Fruit fly (Drosophila melanogaster) whole organism, embryonic: ENCODE results near the gene CG8952.

Experiments
- Aef1 ChIP-seq: fragments of 200-800 bp; sonication (Bioruptor generic); IDR thresholded peaks from 3 replicates; pipeline ENCODE4 v1.3.6; 2022; ENCODE audit warnings: missing biosample characterization, missing genetic modification characterization
- CG10959 ChIP-seq: fragments of 200-800 bp; sonication (Bioruptor generic); IDR thresholded peaks from 2 replicates; pipeline ENCODE4 v1.3.6; 2022; ENCODE audit warnings: missing biosample characterization, missing genetic modification characterization
- CG12769 ChIP-seq: fragments of 200-800 bp; sonication (Bioruptor generic); optimal IDR thresholded peaks from 2 replicates; lab custom pipeline; 2019; ENCODE audit warnings: missing biosample characterization, mild to moderate bottlenecking, missing genetic modification characterization, moderate library complexity
- CG13775 ChIP-seq: fragments of 200-800 bp; sonication (Bioruptor generic); optimal IDR thresholded peaks from 3 replicates; lab custom pipeline; 2017; ENCODE audit warnings: missing biosample characterization, mild to moderate bottlenecking, missing genetic modification characterization
- CG15514 ChIP-seq: fragments of 200-800 bp; sonication (Bioruptor generic); optimal IDR thresholded peaks from 3 replicates; lab custom pipeline; 2017; ENCODE audit warnings: missing biosample characterization, missing genetic modification characterization, mild to moderate bottlenecking, moderate library complexity, missing genetic modification reagents
- CG16863 ChIP-seq: fragments of 200-800 bp; sonication (Bioruptor generic); optimal IDR thresholded peaks from 3 replicates; lab custom pipeline; 2016; ENCODE audit warnings: missing biosample characterization, missing genetic modification characterization
- CG17802 ChIP-seq: fragments of 200-800 bp; sonication (Bioruptor generic); optimal IDR thresholded peaks from 2 replicates; lab custom pipeline; 2018; ENCODE audit warnings: missing biosample characterization, mild to moderate bottlenecking, missing genetic modification characterization, moderate library complexity
- CG18011 ChIP-seq: fragments of 200-800 bp; sonication (Bioruptor generic); optimal IDR thresholded peaks from 2 replicates; lab custom pipeline; 2017; ENCODE audit warnings: missing biosample characterization, missing genetic modification characterization, mild to moderate bottlenecking, moderate library complexity, missing genotype
- CG3163 ChIP-seq: fragments of 200-800 bp; sonication (Bioruptor generic); optimal IDR thresholded peaks from 3 replicates; lab custom pipeline; 2016; ENCODE audit warnings: missing biosample characterization, missing genetic modification characterization
- CG32767 ChIP-seq: fragments of 200-800 bp; sonication (Bioruptor generic); IDR thresholded peaks from 2 replicates; pipeline ENCODE4 v1.3.6; 2022; ENCODE audit warnings: missing biosample characterization, missing genetic modification characterization
- CG4404 ChIP-seq: fragments of 200-800 bp; sonication (Bioruptor generic); IDR thresholded peaks from 2 replicates; pipeline ENCODE4 v1.3.6; 2022; ENCODE audit warnings: missing biosample characterization, missing genetic modification characterization
- CG4854 ChIP-seq: fragments of 200-800 bp; sonication (Bioruptor generic); optimal IDR thresholded peaks from 2 replicates; lab custom pipeline; 2016; ENCODE audit warnings: missing biosample characterization, missing genetic modification characterization, inconsistent platforms
- CG5180 ChIP-seq: fragments of 200-800 bp; sonication (Bioruptor generic); optimal IDR thresholded peaks from 3 replicates; lab custom pipeline; 2017; ENCODE audit warnings: missing biosample characterization, missing genetic modification characterization, mild to moderate bottlenecking, moderate library complexity, missing genetic modification reagents
- CG6654 ChIP-seq: fragments of 200-800 bp; sonication (Bioruptor generic); optimal IDR thresholded peaks from 2 replicates; lab custom pipeline; 2017; ENCODE audit warnings: missing biosample characterization, mild to moderate bottlenecking, missing genetic modification characterization
- CkIIα-i1 ChIP-seq: fragments of 200-800 bp; sonication (Bioruptor generic); IDR thresholded peaks from 2 replicates; pipeline ENCODE4 v1.3.6; 2022; ENCODE audit warnings: missing biosample characterization, missing genetic modification characterization
- D19A ChIP-seq: fragments of 200-800 bp; optimal IDR thresholded peaks from 3 replicates; lab custom pipeline; 2019; ENCODE audit warnings: missing biosample characterization, mild to moderate bottlenecking, missing genetic modification characterization, moderate library complexity
- Dp ChIP-seq: fragments of 200-800 bp; sonication (Bioruptor generic); optimal IDR thresholded peaks from 2 replicates; lab custom pipeline; 2018; ENCODE audit warnings: missing biosample characterization, mild to moderate bottlenecking, missing genetic modification characterization, moderate library complexity
- Drgx ChIP-seq: fragments of 200-800 bp; sonication (Bioruptor generic); IDR thresholded peaks from 2 replicates; pipeline ENCODE4 v1.3.6; 2022; ENCODE audit warnings: missing biosample characterization, missing genetic modification characterization
- H15 ChIP-seq: fragments of 200-800 bp; sonication (Bioruptor generic); IDR thresholded peaks from 3 replicates; pipeline ENCODE4 v1.3.6; 2022; ENCODE audit warnings: missing biosample characterization, missing genetic modification characterization
- HLHmδ ChIP-seq: fragments of 200-800 bp; sonication (Bioruptor generic); optimal IDR thresholded peaks from 2 replicates; lab custom pipeline; 2018; ENCODE audit warnings: missing biosample characterization, mild to moderate bottlenecking, missing genetic modification characterization, moderate library complexity
- HmgZ ChIP-seq: fragments of 200-800 bp; sonication (Bioruptor generic); optimal IDR thresholded peaks from 2 replicates; lab custom pipeline; 2018; ENCODE audit warnings: missing biosample characterization, mild to moderate bottlenecking, missing genetic modification characterization
- Hmx ChIP-seq: fragments of 200-800 bp; sonication (Bioruptor generic); optimal IDR thresholded peaks from 2 replicates; lab custom pipeline; 2016; ENCODE audit warnings: missing biosample characterization, missing genetic modification characterization
- MBD-R2 ChIP-seq: fragments of 200-800 bp; sonication (Bioruptor generic); IDR thresholded peaks from 2 replicates; pipeline ENCODE4 v1.3.6; 2022; ENCODE audit warnings: missing biosample characterization, missing genetic modification characterization
- Xrp1 ChIP-seq: fragments of 200-800 bp; sonication (Bioruptor generic); IDR thresholded peaks from 2 replicates; pipeline ENCODE4 v1.3.6; 2022; ENCODE audit warnings: missing biosample characterization, missing genetic modification characterization
- YL-1 ChIP-seq: fragments of 200-800 bp; sonication (Bioruptor generic); optimal IDR thresholded peaks from 3 replicates; lab custom pipeline; 2017; ENCODE audit warnings: missing biosample characterization, mild to moderate bottlenecking, missing genetic modification characterization
- al ChIP-seq: fragments of 200-800 bp; sonication (Bioruptor generic); IDR thresholded peaks from 2 replicates; pipeline ENCODE4 v1.3.6; 2022; ENCODE audit warnings: missing biosample characterization, missing genetic modification characterization
- btn ChIP-seq: fragments of 200-800 bp; sonication (Bioruptor generic); optimal IDR thresholded peaks from 2 replicates; lab custom pipeline; 2016; ENCODE audit warnings: missing biosample characterization, missing genetic modification characterization
- ci ChIP-seq: fragments of 200-800 bp; sonication (Bioruptor generic); IDR thresholded peaks from 3 replicates; pipeline ENCODE4 v1.3.6; 2022; ENCODE audit warnings: missing biosample characterization, missing genetic modification characterization
- danr ChIP-seq: fragments of 200-800 bp; sonication (Bioruptor generic); IDR thresholded peaks from 2 replicates; pipeline ENCODE4 v1.3.6; 2022; ENCODE audit warnings: missing biosample characterization, missing genetic modification characterization
- dmrt99B ChIP-seq: fragments of 200-800 bp; sonication (Bioruptor generic); optimal IDR thresholded peaks from 2 replicates; lab custom pipeline; 2018; ENCODE audit warnings: missing biosample characterization, mild to moderate bottlenecking, missing genetic modification characterization, moderate library complexity
- ewg ChIP-seq: fragments of 200-800 bp; sonication (Bioruptor generic); optimal IDR thresholded peaks from 3 replicates; lab custom pipeline; 2017; ENCODE audit warnings: mild to moderate bottlenecking, missing biosample characterization, missing genetic modification reagents, missing genetic modification characterization
- fu2 ChIP-seq: fragments of 200-800 bp; sonication (Bioruptor generic); optimal IDR thresholded peaks from 2 replicates; lab custom pipeline; 2016; ENCODE audit warnings: missing biosample characterization, missing genetic modification characterization
- h ChIP-seq: fragments of >200 bp; optimal IDR thresholded peaks from 2 replicates; lab custom pipeline; 2017
- nerfin-1 ChIP-seq: fragments of 200-800 bp; sonication (Bioruptor generic); optimal IDR thresholded peaks from 3 replicates; lab custom pipeline; 2019; ENCODE audit warnings: missing biosample characterization, mild to moderate bottlenecking, missing genetic modification characterization, moderate library complexity
- nom ChIP-seq: fragments of 200-800 bp; sonication (Bioruptor generic); optimal IDR thresholded peaks from 2 replicates; lab custom pipeline; 2017; ENCODE audit warnings: missing biosample characterization, missing genetic modification characterization, mild to moderate bottlenecking, moderate library complexity, missing genetic modification reagents
- onecut ChIP-seq: fragments of 200-800 bp; sonication (Bioruptor generic); IDR thresholded peaks from 2 replicates; pipeline ENCODE4 v1.3.6; 2022; ENCODE audit warnings: missing biosample characterization, missing genetic modification characterization
- pzg ChIP-seq: fragments of 200-800 bp; sonication (Bioruptor generic); optimal IDR thresholded peaks from 3 replicates; lab custom pipeline; 2018; ENCODE audit warnings: missing biosample characterization, mild to moderate bottlenecking, missing genetic modification characterization, moderate library complexity
- run ChIP-seq: fragments of 200-800 bp; sonication (Bioruptor generic); optimal IDR thresholded peaks from 3 replicates; lab custom pipeline; 2018; ENCODE audit warnings: missing biosample characterization, mild to moderate bottlenecking, missing genetic modification characterization
- tap ChIP-seq: fragments of 200-800 bp; optimal IDR thresholded peaks from 3 replicates; lab custom pipeline; 2019; ENCODE audit warnings: missing biosample characterization, mild to moderate bottlenecking, missing genetic modification characterization, moderate library complexity
- tx ChIP-seq: fragments of 200-800 bp; sonication (Bioruptor generic); optimal IDR thresholded peaks from 2 replicates; lab custom pipeline; 2016; ENCODE audit warnings: missing biosample characterization, missing genetic modification characterization
- zf30C ChIP-seq: fragments of 200-800 bp; sonication (Bioruptor generic); optimal IDR thresholded peaks from 3 replicates; lab custom pipeline; 2018; ENCODE audit warnings: missing biosample characterization, mild to moderate bottlenecking, missing genetic modification characterization
- zfh1 ChIP-seq: fragments of 200-800 bp; sonication (Bioruptor generic); IDR thresholded peaks from 3 replicates; pipeline ENCODE4 v1.3.6; 2022; ENCODE audit warnings: missing biosample characterization, missing genetic modification characterization

The CG8952 gene

dm6 chrX:15733995-15734394, 32.2 kb downstream of the CG8952 start, which contains the start of the genes CG12379 and MagR (continued):
- TF ChIP-seq Dp (GFP tag; lab: Kevin White, UChicago): peak; percentile 36
- TF ChIP-seq H15 (GFP tag; lab: Robert Waterston, UW): no peak; the same call in 2 of the 3 replicates
- 0 out of 2 replicates have a peak, but pooled peaks have one; percentile 15 for TF ChIP-seq danr (GFP tag; lab: Robert Waterston, UW)
- TF ChIP-seq nerfin-1 (tag; lab: Kevin White, UChicago): peak; percentile 79
- peak; percentile 42 for TF ChIP-seq HmgZ (tag; lab: Kevin White, UChicago)
- TF ChIP-seq tx (GFP tag; lab: Kevin White, UChicago): peak; percentile 67
- peak; percentile 39; the same call in 2 of the 3 replicates for TF ChIP-seq Aef1 (GFP tag; lab: Robert Waterston, UW)
- peak; percentile 25 for TF ChIP-seq CG18011 (GFP tag; lab: Kevin White, UChicago)
- peak; percentile 17 for TF ChIP-seq D19A

dm6 chrX:15733192-15733892, 32.9 kb downstream of the CG8952 start:
- TF ChIP-seq CG3163 (no peak), MBD-R2 (GFP tag; lab: Robert Waterston, UW) (no peak), CG4854 (GFP tag; lab: Kevin White, UChicago) (no peak), run (tag; lab: Kevin White, UChicago) (no peak), btn (no peak), CkIIα-i1 (GFP tag; lab: Robert Waterston, UW) (no peak), Drgx (GFP tag; lab: Robert Waterston, UW) (peak; percentile 10; the same call in 1 of the 2 replicates), D19A (no peak), h (lab: Kevin White, UChicago) (no peak), al (GFP tag; lab: Robert Waterston, UW) (no peak), CG5180 (GFP tag; lab: Kevin White, UChicago) (no peak), tap (tag; lab: Kevin White, UChicago) (no peak), dmrt99B (no peak), CG6654 (GFP tag; lab: Kevin White, UChicago) (no peak), YL-1 (GFP tag; lab: Kevin White, UChicago) (no peak), CG10959 (GFP tag; lab: Robert Waterston, UW) (no peak), CG17802 (no peak), CG15514 (peak; percentile 96), Xrp1 (peak; percentile 6; the same call in 1 of the 2 replicates), ci (GFP tag; lab: Robert Waterston, UW) (peak; percentile 35; the same call in 1 of the 3 replicates), fu2 (GFP tag; lab: Kevin White, UChicago) (no peak), pzg (no peak), CG13775 (GFP tag; lab: Kevin White, UChicago) (no peak), zf30C (peak; percentile 83), zfh1 (GFP tag; lab: Robert Waterston, UW) (0 out of 3 replicates have a peak, but pooled peaks have one; percentile 7), ewg (no peak), CG16863 (no peak), Hmx (GFP tag; lab: Kevin White, UChicago) (no peak), CG32767 (no peak), nom (GFP tag; lab: Kevin White, UChicago) (no peak), onecut (GFP tag; lab: Robert Waterston, UW) (no peak), HLHmδ (no peak), CG4404 (GFP tag; lab: Robert Waterston, UW) (no peak), CG12769 (tag; lab: Kevin White, UChicago) (no peak)
